Worm (Caenorhabditis elegans) whole organism, L4 larva: ENCODE measurements around the gene dhcr-7.
A peak's percentile ranks its signal among the peaks of the same experiment; 100 is the strongest.

ENCODE experiments used
- F44E2.7 ChIP-seq: fragments of 200-800 bp; sonication (Bioruptor generic); IDR thresholded peaks from 2 replicates; pipeline ENCODE4 v2.1.2; 2022; ENCODE audit warnings: missing genetic modification characterization, missing compliant biosample characterization
- T20F7.1 ChIP-seq: fragments of 200-800 bp; sonication (Bioruptor generic); optimal IDR thresholded peaks from 2 replicates; lab custom pipeline; 2018; ENCODE audit warnings: mild to moderate bottlenecking, missing genetic modification characterization, missing compliant biosample characterization
- T26A8.4 ChIP-seq: fragments of 200-800 bp; sonication (Bioruptor generic); IDR thresholded peaks from 2 replicates; pipeline ENCODE4 v1.3.6; 2022; ENCODE audit warnings: missing genetic modification characterization, missing compliant biosample characterization
- Y75B8A.6 ChIP-seq: fragments of 200-800 bp; sonication (Bioruptor generic); IDR thresholded peaks from 2 replicates; pipeline ENCODE4 v1.3.6; 2022; ENCODE audit warnings: missing genetic modification reagents, missing genetic modification characterization, missing compliant biosample characterization
- ZK546.5 ChIP-seq, 2 experiments: sonication (generic microtip); optimal IDR thresholded peaks; 2 replicates each; lab custom pipeline; 2017; ENCODE audit warnings: missing biosample characterization in 2 of 2, missing genetic modification characterization in 2 of 2
- aha-1 ChIP-seq: fragments of 150-350 bp; peaks from one replicate; lab custom pipeline; 2014; ENCODE audit warnings: missing biosample characterization, missing genetic modification characterization
- ama-1 ChIP-seq: fragments of 150-350 bp; optimal IDR thresholded peaks from 2 replicates; lab custom pipeline; 2014; ENCODE audit warnings: inconsistent platforms, mixed read lengths
- ctbp-1 ChIP-seq: fragments of 200-800 bp; sonication (Bioruptor generic); IDR thresholded peaks from 2 replicates; pipeline ENCODE4 v1.3.6; 2022; ENCODE audit warnings: missing genetic modification reagents, missing genetic modification characterization, missing compliant biosample characterization
- daf-12 ChIP-seq: fragments of 150-350 bp; optimal IDR thresholded peaks from 2 replicates; lab custom pipeline; 2014; ENCODE audit warnings: missing biosample characterization, missing genetic modification reagents, missing genetic modification characterization
- daf-19 ChIP-seq: fragments of 200-800 bp; sonication (Bioruptor generic); conservative IDR thresholded peaks from 2 replicates; pipeline ENCODE4 v1.3.6; 2022; ENCODE audit warnings: missing genetic modification characterization, missing compliant biosample characterization
- egl-43 ChIP-seq: fragments of 200-800 bp; sonication (Bioruptor generic); IDR thresholded peaks from 2 replicates; pipeline ENCODE4 v1.3.6; 2022; ENCODE audit warnings: missing genetic modification reagents, missing genetic modification characterization, missing compliant biosample characterization
- fos-1 ChIP-seq: fragments of 150-350 bp; optimal IDR thresholded peaks from 2 replicates; lab custom pipeline; 2014; ENCODE audit warnings: missing biosample characterization, missing genetic modification characterization
- hlh-30 ChIP-seq: sonication (generic microtip); optimal IDR thresholded peaks from 2 replicates; lab custom pipeline; 2017; ENCODE audit warnings: antibody characterized with exemption, mild to moderate bottlenecking, missing genetic modification characterization, missing compliant biosample characterization; ENCODE audit not compliant: insufficient read depth
- lim-7 ChIP-seq: fragments of 200-800 bp; sonication (Bioruptor generic); IDR thresholded peaks from 2 replicates; pipeline ENCODE4 v1.3.6; 2022; ENCODE audit warnings: missing genetic modification characterization, missing compliant biosample characterization
- lin-39 ChIP-seq: fragments of 150-350 bp; optimal IDR thresholded peaks from 2 replicates; lab custom pipeline; 2014; ENCODE audit warnings: missing biosample characterization, missing genetic modification reagents, missing genetic modification characterization
- lir-3 ChIP-seq: sonication (generic microtip); optimal IDR thresholded peaks from 2 replicates; lab custom pipeline; 2016; ENCODE audit warnings: mild to moderate bottlenecking, missing genetic modification characterization, missing compliant biosample characterization
- lsy-2 ChIP-seq, 2 experiments: fragments of 150-350 bp in 1 of 2; sonication (generic microtip) in 1 of 2; optimal IDR thresholded peaks; 2 replicates each; lab custom pipeline; 2014 to 2017; ENCODE audit warnings: missing biosample characterization in 2 of 2, missing genetic modification characterization in 2 of 2
- mdt-29 ChIP-seq: fragments of 200-800 bp; sonication (Bioruptor generic); IDR thresholded peaks from 2 replicates; pipeline ENCODE4 v1.3.6; 2022; ENCODE audit warnings: missing genetic modification reagents, missing genetic modification characterization, missing compliant biosample characterization
- nhr-10 ChIP-seq: fragments of 150-350 bp; optimal IDR thresholded peaks from 2 replicates; lab custom pipeline; 2014; ENCODE audit warnings: missing biosample characterization, missing genetic modification characterization
- nhr-11 ChIP-seq: fragments of 150-350 bp; optimal IDR thresholded peaks from 2 replicates; lab custom pipeline; 2014; ENCODE audit warnings: missing biosample characterization, missing genetic modification characterization
- nhr-25 ChIP-seq: sonication (generic microtip); optimal IDR thresholded peaks from 2 replicates; lab custom pipeline; 2017; ENCODE audit warnings: missing genetic modification characterization, mild to moderate bottlenecking, missing compliant biosample characterization, antibody characterized with exemption, moderate library complexity, borderline replicate concordance; ENCODE audit not compliant: insufficient read depth
- nhr-28 ChIP-seq: fragments of 150-350 bp; optimal IDR thresholded peaks from 2 replicates; lab custom pipeline; 2014; ENCODE audit warnings: missing biosample characterization, missing genetic modification characterization
- nhr-41 ChIP-seq: fragments of 200-800 bp; sonication (Bioruptor generic); IDR thresholded peaks from 2 replicates; pipeline ENCODE4 v1.3.6; 2022; ENCODE audit warnings: missing genetic modification reagents, missing genetic modification characterization, missing compliant biosample characterization
- nhr-77 ChIP-seq: fragments of 150-350 bp; optimal IDR thresholded peaks from 2 replicates; lab custom pipeline; 2014; ENCODE audit warnings: missing biosample characterization, missing genetic modification characterization
- pha-4 ChIP-seq, 2 experiments: fragments of 150-350 bp in 1 of 2; fragments of 200-800 bp in 1 of 2; sonication (Bioruptor generic) in 1 of 2; IDR thresholded peaks in 1 of 2; optimal IDR thresholded peaks in 1 of 2; 2 replicates each; pipeline versions ENCODE4 v1.3.6 to Lab custom; 2014 to 2022; ENCODE audit warnings: missing genetic modification characterization in 2 of 2, missing genetic modification reagents in 2 of 2, missing biosample characterization in 1 of 2, missing compliant biosample characterization in 1 of 2
- pqm-1 ChIP-seq: sonication (generic microtip); optimal IDR thresholded peaks from 2 replicates; lab custom pipeline; 2017; ENCODE audit warnings: missing biosample characterization, missing genetic modification characterization
- rbr-2 ChIP-seq: sonication (generic microtip); optimal IDR thresholded peaks from 2 replicates; lab custom pipeline; 2016; ENCODE audit warnings: missing genotype, missing genetic modification characterization, missing compliant biosample characterization
- set-16 ChIP-seq: fragments of 200-800 bp; sonication (Bioruptor generic); IDR thresholded peaks from 2 replicates; pipeline ENCODE4 v1.3.6; 2022; ENCODE audit warnings: missing genetic modification reagents, missing genetic modification characterization, missing compliant biosample characterization
- unc-130 ChIP-seq: sonication (generic microtip); optimal IDR thresholded peaks from 2 replicates; lab custom pipeline; 2016; ENCODE audit warnings: missing genetic modification reagents, missing genetic modification characterization, missing compliant biosample characterization
- unc-39 ChIP-seq: sonication (generic microtip); optimal IDR thresholded peaks from 2 replicates; lab custom pipeline; 2017; ENCODE audit warnings: missing biosample characterization, missing genetic modification characterization
- unc-62 ChIP-seq, 3 experiments: fragments of 150-350 bp in 1 of 3; sonication (generic microtip); optimal IDR thresholded peaks in 2 of 3; peaks in 1 of 3; 1 replicate in 1 of 3; 2 replicates in 2 of 3; lab custom pipeline; 2014 to 2017; ENCODE audit warnings: missing biosample characterization in 3 of 3, missing genetic modification characterization in 3 of 3, missing genetic modification reagents in 3 of 3, missing genotype in 1 of 3
- vab-7 ChIP-seq: fragments of 200-800 bp; sonication (Bioruptor generic); IDR thresholded peaks from 2 replicates; pipeline ENCODE4 v1.3.6; 2022; ENCODE audit warnings: missing genetic modification reagents, missing genetic modification characterization, missing compliant biosample characterization
- zfp-2 ChIP-seq: sonication (generic microtip); optimal IDR thresholded peaks from 2 replicates; lab custom pipeline; 2016; ENCODE audit warnings: mild to moderate bottlenecking, missing genetic modification characterization, missing compliant biosample characterization
- zip-11 ChIP-seq: fragments of 200-800 bp; sonication (Bioruptor generic); IDR thresholded peaks from 2 replicates; pipeline ENCODE4 v1.3.6; 2022; ENCODE audit warnings: missing genetic modification characterization, missing compliant biosample characterization

dhcr-7 gene

ce11 chrV:20479013-20479739, 6.0 kb downstream of the dhcr-7 start, which contains the start of the genes calf-1 and rpl-2 (continued):
- TF ChIP-seq daf-19 (GFP tag; lab: Robert Waterston, UW) (no peak), nhr-77 (peak; percentile 29), hlh-30 (tag; lab: Kevin White, UChicago) (peak; percentile 68)

ce11 chrV:20476981-20477380, 8.2 kb downstream of the dhcr-7 start:
- TF ChIP-seq lsy-2 (tag; optimal IDR thresholded peaks at IDR 0.05; lab: Kevin White, UChicago), result peak in 1 of 2 experiments; percentile 50
- no peak for TF ChIP-seq set-16

ce11 chrV:20476514-20476913, 8.7 kb downstream of the dhcr-7 start:
- TF ChIP-seq ZK546.5 (tag; optimal IDR thresholded peaks at IDR 0.05; lab: Kevin White, UChicago), result no peak
- peak; percentile 15 for TF ChIP-seq unc-130
- no peak for TF ChIP-seq nhr-10
- TF ChIP-seq vab-7 (GFP tag; lab: Robert Waterston, UW), result no peak
- no peak for TF ChIP-seq nhr-28 (tag; lab: Kevin White, UChicago)

- no peak for TF ChIP-seq rbr-2
- no peak for TF ChIP-seq aha-1 (tag; lab: Kevin White, UChicago)
- no peak for TF ChIP-seq pqm-1 (tag; lab: Kevin White, UChicago)
- TF ChIP-seq ama-1 (lab: Kevin White, UChicago), result no peak
- no peak for TF ChIP-seq T26A8.4 (GFP tag; lab: Robert Waterston, UW)
- TF ChIP-seq nhr-11 (tag; lab: Kevin White, UChicago), result no peak
- TF ChIP-seq zfp-2 (tag; lab: Kevin White, UChicago), result no peak
- TF ChIP-seq hlh-30 (tag; lab: Kevin White, UChicago), result no peak
- no peak for TF ChIP-seq daf-12 (tag; lab: Kevin White, UChicago)
- no peak for TF ChIP-seq zip-11 (GFP tag; lab: Robert Waterston, UW)
- no peak for TF ChIP-seq mdt-29 (GFP tag; lab: Robert Waterston, UW)
- no peak for TF ChIP-seq lin-39
- no peak for TF ChIP-seq Y75B8A.6 (GFP tag; lab: Robert Waterston, UW)
- no peak for TF ChIP-seq nhr-25 (tag; lab: Kevin White, UChicago)
- TF ChIP-seq unc-62 (GFP tag; optimal IDR thresholded peaks at IDR 0.05 in 1 of 2; lab: Kevin White, UChicago), result no peak
- TF ChIP-seq unc-62 (tag; optimal IDR thresholded peaks at IDR 0.05; lab: Kevin White, UChicago), result no peak
- TF ChIP-seq pha-4 (GFP tag; IDR thresholded peaks at IDR 0.05; lab: Robert Waterston, UW), result no peak
- TF ChIP-seq pha-4 (tag; optimal IDR thresholded peaks at IDR 0.05; lab: Kevin White, UChicago), result no peak
- no peak for TF ChIP-seq lim-7
- no peak for TF ChIP-seq T20F7.1 (GFP tag; lab: Kevin White, UChicago)
- no peak for TF ChIP-seq lir-3
- TF ChIP-seq, all 104 proteins: peak for 0
Measured at ce11 chrV:20475830-20476229, 9.4 kb downstream of the dhcr-7 start, which contains the start of gene B0250.7. B0250.7 (minus strand) TSS chrV:20476061.

ce11 chrV:20475029-20475428, 10.2 kb downstream of the dhcr-7 start:
- no peak for TF ChIP-seq ctbp-1 (GFP tag; lab: Robert Waterston, UW)
- peak; percentile 92 for TF ChIP-seq aha-1 (tag; lab: Kevin White, UChicago)
- TF ChIP-seq fos-1 (tag; lab: Kevin White, UChicago), result no peak
- no peak for TF ChIP-seq pha-4 (GFP tag; IDR thresholded peaks at IDR 0.05; lab: Robert Waterston, UW)
- no peak for TF ChIP-seq pha-4 (tag; optimal IDR thresholded peaks at IDR 0.05; lab: Kevin White, UChicago)
- TF ChIP-seq nhr-41 (GFP tag; lab: Robert Waterston, UW), result no peak
- TF ChIP-seq F44E2.7 (GFP tag; lab: Robert Waterston, UW), result 0 out of 2 replicates have a peak, but pooled peaks have one; percentile 43
- TF ChIP-seq unc-39 (tag; lab: Kevin White, UChicago), result no peak
- no peak for TF ChIP-seq egl-43 (GFP tag; lab: Robert Waterston, UW)
- TF ChIP-seq, all 104 proteins: peak for 2
